Fruit fly (Drosophila melanogaster): Measurements from ENCODE around the gene CG32643.

Gene CG32643

DNA sequence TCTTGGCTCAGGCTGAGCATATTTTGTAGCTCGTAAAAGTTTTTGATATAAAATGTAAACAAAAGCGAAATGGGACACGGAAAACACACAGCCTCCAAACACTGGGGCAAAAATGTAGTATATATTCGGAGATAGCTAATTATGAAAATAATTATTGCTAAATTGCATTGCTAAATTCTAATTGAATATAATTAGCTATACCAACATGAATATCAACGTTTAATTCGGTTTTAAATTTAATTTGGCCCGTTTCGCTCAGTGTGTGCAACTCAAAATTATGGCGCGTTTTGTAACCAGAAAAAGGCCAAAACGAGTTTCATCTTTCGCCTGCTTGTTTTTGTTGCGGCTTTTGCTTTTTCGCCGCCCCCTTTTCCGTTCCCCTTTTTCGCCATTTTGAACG lies 39.5 kb downstream of the CG32643 start (continued):
- TF ChIP-seq CG9817 (tag; optimal IDR thresholded peaks at IDR 0.05): peak; percentile 13
- TF ChIP-seq wdn (GFP tag; IDR thresholded peaks at IDR 0.05): no peak
- no peak for TF ChIP-seq Elba2 (GFP tag; optimal IDR thresholded peaks at IDR 0.05)
- TF ChIP-seq lbe (GFP tag; optimal IDR thresholded peaks at IDR 0.05): no peak
- no peak for TF ChIP-seq jigr1 (GFP tag; IDR thresholded peaks at IDR 0.05)
- no peak for TF ChIP-seq HLHmδ (GFP tag; optimal IDR thresholded peaks at IDR 0.05)
- 0 out of 3 replicates have a peak, but pooled peaks have one; percentile 32 for TF ChIP-seq dysf (GFP tag; IDR thresholded peaks at IDR 0.05)
- TF ChIP-seq tap (tag; optimal IDR thresholded peaks at IDR 0.05): no peak
- TF ChIP-seq shn (GFP tag; optimal IDR thresholded peaks at IDR 0.05): no peak
- no peak for TF ChIP-seq dm (GFP tag; optimal IDR thresholded peaks at IDR 0.05)
- TF ChIP-seq Eip74EF (GFP tag; optimal IDR thresholded peaks at IDR 0.05): no peak
- TF ChIP-seq CG9437 (GFP tag; optimal IDR thresholded peaks at IDR 0.05): no peak
- no peak for TF ChIP-seq CG30020 (tag; optimal IDR thresholded peaks at IDR 0.05)
- TF ChIP-seq Sox100B (GFP tag; optimal IDR thresholded peaks at IDR 0.05): no peak
- TF ChIP-seq unpg (GFP tag; optimal IDR thresholded peaks at IDR 0.05): peak; percentile 11
- TF ChIP-seq pzg (GFP tag; optimal IDR thresholded peaks at IDR 0.05): no peak
- peak; percentile 58 for TF ChIP-seq Meics (GFP tag; optimal IDR thresholded peaks at IDR 0.05)
- TF ChIP-seq CG31441 (GFP tag; IDR thresholded peaks at IDR 0.05): 0 out of 2 replicates have a peak, but pooled peaks have one; percentile 14
- TF ChIP-seq Camta (GFP tag; optimal IDR thresholded peaks at IDR 0.05): no peak
- TF ChIP-seq fru (optimal IDR thresholded peaks at IDR 0.05): no peak
- no peak for TF ChIP-seq CG31365 (tag; optimal IDR thresholded peaks at IDR 0.05)
- TF ChIP-seq gfzf (GFP tag; optimal IDR thresholded peaks at IDR 0.05): no peak
- TF ChIP-seq tgo (GFP tag; IDR thresholded peaks at IDR 0.05): no peak
- no peak for TF ChIP-seq CG33557 (GFP tag; optimal IDR thresholded peaks at IDR 0.05)
- no peak for TF ChIP-seq emc (GFP tag; optimal IDR thresholded peaks at IDR 0.05)
- no peak for TF ChIP-seq CG11696 (GFP tag; IDR thresholded peaks at IDR 0.05)
- TF ChIP-seq CG18262 (tag; optimal IDR thresholded peaks at IDR 0.05): no peak
- no peak for TF ChIP-seq unc-4 (GFP tag; IDR thresholded peaks at IDR 0.05; ENCODE audit: partially characterized antibody)
- no peak for TF ChIP-seq Pdp1 (GFP tag; optimal IDR thresholded peaks at IDR 0.05)
- no peak for TF ChIP-seq hth (optimal IDR thresholded peaks at IDR 0.05)
- TF ChIP-seq CG11398 (GFP tag; optimal IDR thresholded peaks at IDR 0.05): no peak
- TF ChIP-seq Bdp1 (GFP tag; optimal IDR thresholded peaks at IDR 0.05): no peak
- TF ChIP-seq tin (GFP tag; optimal IDR thresholded peaks at IDR 0.05): no peak
- TF ChIP-seq ash1 (GFP tag; optimal IDR thresholded peaks at IDR 0.05): no peak
- TF ChIP-seq grn (GFP tag; optimal IDR thresholded peaks at IDR 0.05): no peak
- TF ChIP-seq pum (GFP tag; optimal IDR thresholded peaks at IDR 0.05): no peak
- TF ChIP-seq CG1603 (tag; optimal IDR thresholded peaks at IDR 0.05): peak; percentile 23
- no peak for TF ChIP-seq Gug (GFP tag; IDR thresholded peaks at IDR 0.05)
- no peak for TF ChIP-seq MTF-1 (GFP tag; optimal IDR thresholded peaks at IDR 0.05; ENCODE audit: borderline replicate concordance)
- TF ChIP-seq pros (GFP tag; optimal IDR thresholded peaks at IDR 0.05): no peak
- TF ChIP-seq CG3838 (GFP tag; optimal IDR thresholded peaks at IDR 0.05): no peak
- TF ChIP-seq abd-A (tag; optimal IDR thresholded peaks at IDR 0.05): peak; percentile 66
- TF ChIP-seq Hand (GFP tag; optimal IDR thresholded peaks at IDR 0.05): peak; percentile 37
- no peak for TF ChIP-seq nerfin-2 (GFP tag; IDR thresholded peaks at IDR 0.05; ENCODE audit: partially characterized antibody)
- no peak for TF ChIP-seq bsh (GFP tag; optimal IDR thresholded peaks at IDR 0.05)
- no peak for TF ChIP-seq zen (tag; optimal IDR thresholded peaks at IDR 0.05)
- TF ChIP-seq CG4404 (GFP tag; IDR thresholded peaks at IDR 0.05): no peak
- TF ChIP-seq CG14860 (GFP tag; IDR thresholded peaks at IDR 0.05; ENCODE audit: partially characterized antibody): no peak
- TF ChIP-seq pnt (GFP tag; optimal IDR thresholded peaks at IDR 0.05): no peak
- peak; percentile 3 for TF ChIP-seq CG12659 (GFP tag; optimal IDR thresholded peaks at IDR 0.05)
- peak; percentile 24 for TF ChIP-seq CoRest (tag; optimal IDR thresholded peaks at IDR 0.05)

Measured in whole organism, embryonic.